Worm (Caenorhabditis elegans) whole organism, L1 larva: ENCODE results near the gene Y22D7AR.14.

Experiments used
- C34B4.2 ChIP-seq: sonication (generic microtip); optimal IDR thresholded peaks from 2 replicates; lab custom pipeline; 2017; ENCODE audit warnings: mild to moderate bottlenecking, missing genetic modification characterization, missing compliant biosample characterization
- F16B12.6 ChIP-seq: fragments of 150-350 bp; optimal IDR thresholded peaks from 2 replicates; lab custom pipeline; 2014; ENCODE audit warnings: missing biosample characterization, missing genetic modification characterization
- ama-1 ChIP-seq: fragments of 150-350 bp; optimal IDR thresholded peaks from 2 replicates; lab custom pipeline; 2014
- blmp-1 ChIP-seq: fragments of 150-350 bp; optimal IDR thresholded peaks from 2 replicates; lab custom pipeline; 2014; ENCODE audit warnings: missing biosample characterization, missing genetic modification characterization
- ces-1 ChIP-seq: fragments of 150-350 bp; optimal IDR thresholded peaks from 2 replicates; lab custom pipeline; 2014; ENCODE audit warnings: missing biosample characterization, missing genetic modification reagents, missing genetic modification characterization
- egl-13 ChIP-seq: sonication (generic microtip); optimal IDR thresholded peaks from 2 replicates; lab custom pipeline; 2016; ENCODE audit warnings: missing genotype, missing genetic modification reagents, missing genetic modification characterization, missing compliant biosample characterization
- ets-5 ChIP-seq: fragments of 200-800 bp; sonication (Bioruptor generic); IDR thresholded peaks from 2 replicates; pipeline ENCODE4 v1.3.6; 2022; ENCODE audit warnings: missing genetic modification characterization, missing compliant biosample characterization
- fkh-10 ChIP-seq: sonication (generic microtip); optimal IDR thresholded peaks from 2 replicates; lab custom pipeline; 2017; ENCODE audit warnings: missing biosample characterization, missing genetic modification reagents, missing genetic modification characterization
- fos-1 ChIP-seq: fragments of 150-350 bp; optimal IDR thresholded peaks from 2 replicates; lab custom pipeline; 2014; ENCODE audit warnings: missing biosample characterization, missing genetic modification characterization
- grh-1 ChIP-seq: fragments of 200-800 bp; sonication (Bioruptor generic); IDR thresholded peaks from 2 replicates; pipeline ENCODE4 v1.3.6; 2022; ENCODE audit warnings: missing genetic modification reagents, missing genetic modification characterization, missing compliant biosample characterization
- hlh-17 ChIP-seq: fragments of 200-800 bp; sonication (Bioruptor generic); optimal IDR thresholded peaks from 2 replicates; lab custom pipeline; 2018; ENCODE audit warnings: missing genetic modification characterization, mild to moderate bottlenecking, missing compliant biosample characterization, moderate library complexity, borderline replicate concordance
- hpl-2 ChIP-seq: fragments of 150-350 bp; optimal IDR thresholded peaks from 2 replicates; lab custom pipeline; 2014; ENCODE audit warnings: missing biosample characterization, missing genetic modification reagents, missing genetic modification characterization
- isw-1 ChIP-seq: fragments of 200-800 bp; sonication (Bioruptor generic); IDR thresholded peaks from 2 replicates; pipeline ENCODE4 v1.3.6; 2022; ENCODE audit warnings: missing genetic modification characterization, missing compliant biosample characterization
- jun-1 ChIP-seq: fragments of 150-350 bp; optimal IDR thresholded peaks from 2 replicates; lab custom pipeline; 2014; ENCODE audit warnings: missing biosample characterization, missing genetic modification reagents, missing genetic modification characterization
- lin-13 ChIP-seq: fragments of 150-350 bp; optimal IDR thresholded peaks from 2 replicates; lab custom pipeline; 2014; ENCODE audit warnings: missing biosample characterization, missing genetic modification reagents, missing genetic modification characterization
- lin-14 ChIP-seq: fragments of 200-800 bp; sonication (Bioruptor generic); optimal IDR thresholded peaks from 2 replicates; lab custom pipeline; 2018; ENCODE audit warnings: mild to moderate bottlenecking, missing genetic modification characterization, moderate library complexity, missing compliant biosample characterization
- lin-15B ChIP-seq: fragments of 150-350 bp; sonication (generic microtip); optimal IDR thresholded peaks from 3 replicates; lab custom pipeline; 2014; ENCODE audit warnings: missing biosample characterization, missing genetic modification characterization
- lin-35 ChIP-seq, 2 experiments: fragments of 150-350 bp; optimal IDR thresholded peaks; 2 replicates each; lab custom pipeline; 2014; ENCODE audit warnings: missing biosample characterization in 2 of 2, missing genetic modification characterization in 2 of 2, missing genetic modification reagents in 2 of 2
- lin-39 ChIP-seq: fragments of 150-350 bp; optimal IDR thresholded peaks from 2 replicates; lab custom pipeline; 2014; ENCODE audit warnings: missing biosample characterization, missing genetic modification reagents, missing genetic modification characterization
- lir-3 ChIP-seq: sonication (generic microtip); optimal IDR thresholded peaks from 2 replicates; lab custom pipeline; 2016; ENCODE audit warnings: mild to moderate bottlenecking, missing genetic modification characterization, moderate library complexity, missing compliant biosample characterization; ENCODE audit not compliant: poor library complexity
- lsy-2 ChIP-seq, 2 experiments: fragments of 150-350 bp; optimal IDR thresholded peaks; 2 replicates each; lab custom pipeline; 2014; ENCODE audit warnings: missing biosample characterization in 2 of 2, missing genetic modification characterization in 2 of 2
- mdl-1 ChIP-seq, 2 experiments: fragments of 150-350 bp; optimal IDR thresholded peaks; 2 replicates each; lab custom pipeline; 2014 to 2017; ENCODE audit warnings: missing biosample characterization in 2 of 2, missing genetic modification characterization in 2 of 2, inconsistent platforms in 1 of 2
- nhr-11 ChIP-seq: fragments of 150-350 bp; optimal IDR thresholded peaks from 2 replicates; lab custom pipeline; 2014; ENCODE audit warnings: missing biosample characterization, missing genetic modification characterization
- nhr-12 ChIP-seq: sonication (generic microtip); optimal IDR thresholded peaks from 2 replicates; lab custom pipeline; 2017; ENCODE audit warnings: missing biosample characterization, missing genetic modification characterization
- nhr-71 ChIP-seq: sonication (generic microtip); optimal IDR thresholded peaks from 2 replicates; lab custom pipeline; 2016; ENCODE audit warnings: mild to moderate bottlenecking, missing genetic modification characterization, moderate library complexity, missing compliant biosample characterization
- nhr-76 ChIP-seq: sonication (generic microtip); optimal IDR thresholded peaks from 2 replicates; lab custom pipeline; 2017; ENCODE audit warnings: missing biosample characterization, missing genetic modification characterization
- pax-3 ChIP-seq: fragments of 200-800 bp; sonication (Bioruptor generic); optimal IDR thresholded peaks from 2 replicates; lab custom pipeline; 2018; ENCODE audit warnings: mild to moderate bottlenecking, missing genetic modification characterization, moderate library complexity, missing compliant biosample characterization
- snpc-4 ChIP-seq: fragments of 150-350 bp; optimal IDR thresholded peaks from 2 replicates; lab custom pipeline; 2014; ENCODE audit warnings: missing biosample characterization, missing genetic modification characterization
- sox-4 ChIP-seq: sonication (generic microtip); optimal IDR thresholded peaks from 2 replicates; lab custom pipeline; 2016; ENCODE audit warnings: missing genetic modification characterization, missing compliant biosample characterization
- sptf-1 ChIP-seq: fragments of 150-350 bp; optimal IDR thresholded peaks from 2 replicates; lab custom pipeline; 2014; ENCODE audit warnings: missing biosample characterization, missing genetic modification characterization
- unc-30 ChIP-seq: sonication (generic microtip); optimal IDR thresholded peaks from 2 replicates; lab custom pipeline; 2017; ENCODE audit warnings: missing biosample characterization, missing genetic modification characterization
- unc-62 ChIP-seq: fragments of 150-350 bp; optimal IDR thresholded peaks from 2 replicates; lab custom pipeline; 2014; ENCODE audit warnings: missing biosample characterization, missing genetic modification reagents, missing genetic modification characterization
- vab-15 ChIP-seq: sonication (generic microtip); optimal IDR thresholded peaks from 2 replicates; lab custom pipeline; 2017; ENCODE audit warnings: missing genotype, mild to moderate bottlenecking, missing genetic modification characterization, missing compliant biosample characterization
- xbp-1 ChIP-seq: sonication (generic microtip); optimal IDR thresholded peaks from 2 replicates; lab custom pipeline; 2016; ENCODE audit warnings: missing genetic modification characterization, missing compliant biosample characterization
- zag-1 ChIP-seq: fragments of 150-350 bp; optimal IDR thresholded peaks from 2 replicates; lab custom pipeline; 2014; ENCODE audit warnings: missing biosample characterization, missing genetic modification characterization
- ztf-4 ChIP-seq: fragments of 150-350 bp; optimal IDR thresholded peaks from 2 replicates; lab custom pipeline; 2014; ENCODE audit warnings: missing biosample characterization, missing genetic modification characterization

Y22D7AR.14 gene

ce11 chrIII:1689927-1690326 lies at the start of gene Y22D7AR.14:
Gene Y22D7AR.14, minus strand, starts transcription at chrIII:1690027.
- TF ChIP-seq lsy-2 (tag; optimal IDR thresholded peaks at IDR 0.05; lab: Kevin White, UChicago) = no peak
- no peak for TF ChIP-seq unc-30 (tag; lab: Kevin White, UChicago)
- no peak for TF ChIP-seq nhr-76 (tag; lab: Kevin White, UChicago)
- TF ChIP-seq lin-13 (GFP tag; lab: Kevin White, UChicago) = no peak
- TF ChIP-seq snpc-4 = no peak
- no peak for TF ChIP-seq xbp-1 (tag; lab: Kevin White, UChicago)
- no peak for TF ChIP-seq hpl-2 (GFP tag; lab: Kevin White, UChicago)
- no peak for TF ChIP-seq isw-1 (GFP tag; lab: Robert Waterston, UW)
- TF ChIP-seq mdl-1 (tag; optimal IDR thresholded peaks at IDR 0.05; lab: Kevin White, UChicago) = no peak
- TF ChIP-seq nhr-11 (tag; lab: Kevin White, UChicago) = no peak
- TF ChIP-seq fos-1 (tag; lab: Kevin White, UChicago) = no peak
- no peak for TF ChIP-seq unc-62 (GFP tag; lab: Kevin White, UChicago)
- TF ChIP-seq lin-15B (tag; lab: Kevin White, UChicago) = no peak
- TF ChIP-seq sox-4 (tag; lab: Kevin White, UChicago) = no peak
- no peak for TF ChIP-seq ets-5
- TF ChIP-seq ztf-4 = no peak
- TF ChIP-seq ama-1 (lab: Kevin White, UChicago) = no peak
- TF ChIP-seq C34B4.2 (tag; lab: Kevin White, UChicago) = no peak
- TF ChIP-seq lin-35 (GFP tag; optimal IDR thresholded peaks at IDR 0.05; lab: Kevin White, UChicago) = no peak
- TF ChIP-seq sptf-1 (tag; lab: Kevin White, UChicago) = no peak

DNA sequence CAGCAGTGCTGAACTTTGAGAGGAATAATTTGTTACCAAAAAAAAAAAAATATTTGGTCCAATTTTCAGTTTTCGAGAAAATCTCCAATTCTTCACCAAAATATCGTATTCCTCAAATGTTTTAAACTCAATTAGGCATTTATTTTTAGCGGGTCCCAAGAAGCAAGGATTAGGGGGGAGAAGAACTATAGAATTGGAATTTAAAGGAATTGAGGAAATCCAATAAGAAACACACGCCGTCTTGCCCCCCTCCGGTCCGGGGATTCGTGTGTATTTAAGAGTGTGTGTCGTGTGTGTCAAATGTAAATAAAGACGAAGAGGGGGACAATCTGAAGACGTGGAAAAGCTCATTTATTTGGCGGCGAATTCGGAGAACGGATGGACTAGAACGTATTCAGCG lies 43.6 kb upstream of the Y22D7AR.14 start:
- peak; percentile 20 for TF ChIP-seq lin-14 (GFP tag; lab: Kevin White, UChicago)
- peak; percentile 47 for TF ChIP-seq fkh-10 (GFP tag; lab: Kevin White, UChicago)
- TF ChIP-seq C34B4.2 (tag; lab: Kevin White, UChicago) = no peak

- TF ChIP-seq lin-13 (GFP tag; lab: Kevin White, UChicago) (no peak), ets-5 (no peak), vab-15 (tag; lab: Kevin White, UChicago) (no peak), jun-1 (tag; lab: Kevin White, UChicago) (no peak), pax-3 (no peak), zag-1 (tag; lab: Kevin White, UChicago) (no peak), lir-3 (tag; lab: Kevin White, UChicago) (no peak), ces-1 (no peak)
- TF ChIP-seq, all 84 proteins: peak for 0
These were observed 43.2 kb upstream of the Y22D7AR.14 start, which contains the start of gene ser-4 for ce11 chrIII:1733001-1733400. Gene ser-4, minus strand, starts transcription at chrIII:1733101.

DNA sequence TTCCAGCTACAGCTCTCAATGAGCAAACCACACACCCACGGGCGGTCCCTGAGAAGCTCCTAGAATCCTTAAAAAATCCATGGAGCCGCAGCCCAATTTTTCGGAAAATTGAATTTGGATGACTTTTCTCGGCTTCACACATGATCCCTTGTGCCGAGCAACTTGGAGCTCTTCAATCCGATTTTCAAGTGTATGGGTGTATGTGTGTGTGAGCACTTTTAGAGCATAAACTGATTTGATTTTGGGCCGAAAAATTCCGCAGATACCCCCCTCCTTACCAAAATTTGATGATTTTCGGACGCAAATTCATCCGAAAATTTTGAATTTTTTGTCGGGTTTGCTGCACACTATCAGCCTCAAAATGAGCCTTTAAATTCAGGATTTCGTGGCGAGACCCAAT lies 42.0 kb upstream of the Y22D7AR.14 start:
- TF ChIP-seq mdl-1 (tag; optimal IDR thresholded peaks at IDR 0.05; lab: Kevin White, UChicago) (no peak), fkh-10 (GFP tag; lab: Kevin White, UChicago) (peak; percentile 87), F16B12.6 (tag; lab: Kevin White, UChicago) (no peak), nhr-71 (tag; lab: Kevin White, UChicago) (peak; percentile 3), lin-15B (tag; lab: Kevin White, UChicago) (no peak), blmp-1 (tag; lab: Kevin White, UChicago) (no peak), egl-13 (no peak), lin-14 (GFP tag; lab: Kevin White, UChicago) (peak; percentile 62)

- TF ChIP-seq blmp-1 (tag; lab: Kevin White, UChicago) (no peak), lin-14 (GFP tag; lab: Kevin White, UChicago) (no peak), nhr-12 (tag; lab: Kevin White, UChicago) (no peak), lin-39 (tag; lab: Kevin White, UChicago) (no peak), grh-1 (GFP tag; lab: Robert Waterston, UW) (no peak), fos-1 (tag; lab: Kevin White, UChicago) (no peak), hlh-17 (GFP tag; lab: Kevin White, UChicago) (no peak), mdl-1 (tag; optimal IDR thresholded peaks at IDR 0.05; lab: Kevin White, UChicago) (no peak), lir-3 (tag; lab: Kevin White, UChicago) (no peak)
These were observed 29.0 kb upstream of the Y22D7AR.14 start for ce11 chrIII:1718800-1719199.
